Fruit fly (Drosophila melanogaster) whole organism, pupa: ENCODE results near the gene CG4653.

Experiments used
- CG10348 ChIP-seq: fragments of 200-800 bp; sonication (Bioruptor generic); IDR thresholded peaks from 2 replicates; pipeline ENCODE4 v1.3.6; 2022; ENCODE audit warnings: missing biosample characterization, missing genetic modification characterization
- CG12605 ChIP-seq: fragments of 200-800 bp; sonication (Bioruptor generic); IDR thresholded peaks from 2 replicates; pipeline ENCODE4 v1.3.6; 2022; ENCODE audit warnings: missing biosample characterization, missing genetic modification characterization
- CG13204 ChIP-seq: fragments of 200-800 bp; sonication (Bioruptor generic); optimal IDR thresholded peaks from 2 replicates; lab custom pipeline; 2018; ENCODE audit warnings: missing biosample characterization, mild to moderate bottlenecking, missing genetic modification characterization, moderate library complexity
- CG14655 ChIP-seq: fragments of 200-800 bp; sonication (Bioruptor generic); optimal IDR thresholded peaks from 3 replicates; lab custom pipeline; 2017; ENCODE audit warnings: mild to moderate bottlenecking, missing biosample characterization, missing genetic modification reagents, missing genetic modification characterization
- CG15710 ChIP-seq: fragments of 200-800 bp; sonication (Bioruptor generic); optimal IDR thresholded peaks from 2 replicates; lab custom pipeline; 2018; ENCODE audit warnings: missing biosample characterization, mild to moderate bottlenecking, missing genetic modification characterization, moderate library complexity
- CG17806 ChIP-seq: fragments of 200-800 bp; sonication (Bioruptor generic); optimal IDR thresholded peaks from 2 replicates; lab custom pipeline; 2018; ENCODE audit warnings: missing biosample characterization, mild to moderate bottlenecking, missing genetic modification characterization, moderate library complexity
- CG32121 ChIP-seq: fragments of 200-800 bp; sonication (Bioruptor generic); IDR thresholded peaks from 2 replicates; pipeline ENCODE4 v1.3.6; 2022; ENCODE audit warnings: missing biosample characterization, missing genetic modification characterization
- CG34367 ChIP-seq: fragments of 200-800 bp; sonication (Bioruptor generic); optimal IDR thresholded peaks from 2 replicates; lab custom pipeline; 2018; ENCODE audit warnings: missing biosample characterization, mild to moderate bottlenecking, missing genetic modification characterization
- CG4496 ChIP-seq: fragments of 200-800 bp; sonication (Bioruptor generic); IDR thresholded peaks from 3 replicates; pipeline ENCODE4 v1.3.6; 2022; ENCODE audit warnings: missing biosample characterization, missing genetic modification characterization
- CG8159 ChIP-seq: fragments of 200-800 bp; sonication (Bioruptor generic); optimal IDR thresholded peaks from 3 replicates; lab custom pipeline; 2018; ENCODE audit warnings: missing biosample characterization, mild to moderate bottlenecking, missing genetic modification characterization, moderate library complexity
- CG8301 ChIP-seq: fragments of 200-800 bp; sonication (Bioruptor generic); optimal IDR thresholded peaks from 2 replicates; lab custom pipeline; 2018; ENCODE audit warnings: missing biosample characterization, mild to moderate bottlenecking, missing genetic modification characterization
- CG9948 ChIP-seq: fragments of 200-800 bp; sonication (Bioruptor generic); optimal IDR thresholded peaks from 2 replicates; lab custom pipeline; 2018; ENCODE audit warnings: missing biosample characterization, mild to moderate bottlenecking, missing genetic modification characterization, moderate library complexity
- D1 ChIP-seq: fragments of 200-800 bp; sonication (Bioruptor generic); optimal IDR thresholded peaks from 2 replicates; lab custom pipeline; 2018; ENCODE audit warnings: missing biosample characterization, mild to moderate bottlenecking, missing genetic modification characterization, moderate library complexity
- EcR ChIP-seq: fragments of 200-800 bp; sonication (Bioruptor generic); optimal IDR thresholded peaks from 3 replicates; lab custom pipeline; 2019; ENCODE audit warnings: missing biosample characterization, missing genetic modification characterization, mild to moderate bottlenecking, moderate library complexity, missing genetic modification reagents
- Ets98B ChIP-seq: fragments of 200-800 bp; sonication (Bioruptor generic); IDR thresholded peaks from 2 replicates; pipeline ENCODE4 v1.3.6; 2022; ENCODE audit warnings: missing biosample characterization, missing genetic modification characterization
- Pif1A ChIP-seq: fragments of 200-800 bp; sonication (Bioruptor generic); optimal IDR thresholded peaks from 3 replicates; lab custom pipeline; 2016; ENCODE audit warnings: missing biosample characterization, missing genetic modification characterization
- Pif1B ChIP-seq: fragments of 200-800 bp; sonication (Bioruptor generic); optimal IDR thresholded peaks from 3 replicates; lab custom pipeline; 2016; ENCODE audit warnings: missing biosample characterization, missing genetic modification characterization
- Snoo ChIP-seq: fragments of 200-800 bp; sonication (Bioruptor generic); optimal IDR thresholded peaks from 3 replicates; lab custom pipeline; 2017; ENCODE audit warnings: missing biosample characterization, mild to moderate bottlenecking, missing genetic modification characterization, inconsistent platforms
- fd96Ca ChIP-seq: fragments of 200-800 bp; sonication (Bioruptor generic); IDR thresholded peaks from 3 replicates; pipeline ENCODE4 v1.3.6; 2022; ENCODE audit warnings: missing biosample characterization, missing genetic modification characterization
- gl ChIP-seq: fragments of 200-800 bp; sonication (Bioruptor generic); optimal IDR thresholded peaks from 2 replicates; lab custom pipeline; 2018; ENCODE audit warnings: missing biosample characterization, mild to moderate bottlenecking, missing genetic modification characterization
- rn ChIP-seq: fragments of 200-800 bp; sonication (Bioruptor generic); IDR thresholded peaks from 2 replicates; pipeline ENCODE4 v1.3.6; 2022; ENCODE audit warnings: missing biosample characterization, missing genetic modification characterization

CG4653 gene

dm6 chrX:16688106-16688459 lies 15.8 kb upstream of the CG4653 start:
- TF ChIP-seq CG15710 (tag; lab: Kevin White, UChicago) (no peak), CG4496 (GFP tag; lab: Robert Waterston, UW) (no peak), fd96Ca (GFP tag; lab: Robert Waterston, UW) (no peak), Pif1A (GFP tag; lab: Kevin White, UChicago) (no peak), CG34367 (tag; lab: Kevin White, UChicago) (no peak), CG8159 (tag; lab: Kevin White, UChicago) (no peak), rn (GFP tag; lab: Robert Waterston, UW) (no peak), Ets98B (GFP tag; lab: Robert Waterston, UW) (no peak), CG10348 (GFP tag; lab: Robert Waterston, UW) (no peak), CG12605 (GFP tag; lab: Robert Waterston, UW) (no peak), Pif1B (GFP tag; lab: Kevin White, UChicago) (no peak), D1 (tag; lab: Kevin White, UChicago) (no peak), Snoo (tag; lab: Kevin White, UChicago) (no peak), CG17806 (no peak)

- TF ChIP-seq fd96Ca (GFP tag; lab: Robert Waterston, UW): no peak
- no peak for TF ChIP-seq CG4496 (GFP tag; lab: Robert Waterston, UW)
- TF ChIP-seq CG14655 (GFP tag; lab: Kevin White, UChicago): no peak
- TF ChIP-seq CG8159 (tag; lab: Kevin White, UChicago): no peak
- no peak for TF ChIP-seq D1 (tag; lab: Kevin White, UChicago)
- TF ChIP-seq CG13204: no peak
- no peak for TF ChIP-seq CG17806
- TF ChIP-seq Snoo (tag; lab: Kevin White, UChicago): no peak
- TF ChIP-seq rn (GFP tag; lab: Robert Waterston, UW): no peak
- TF ChIP-seq CG12605 (GFP tag; lab: Robert Waterston, UW): no peak
- no peak for TF ChIP-seq CG10348 (GFP tag; lab: Robert Waterston, UW)
- TF ChIP-seq CG8301 (tag; lab: Kevin White, UChicago): no peak
- TF ChIP-seq CG32121 (GFP tag; lab: Robert Waterston, UW): no peak
- no peak for TF ChIP-seq gl (tag; lab: Kevin White, UChicago)
- TF ChIP-seq Pif1B (GFP tag; lab: Kevin White, UChicago): no peak
- no peak for TF ChIP-seq CG34367 (tag; lab: Kevin White, UChicago)
- TF ChIP-seq EcR (GFP tag; lab: Kevin White, UChicago): no peak
- TF ChIP-seq CG9948 (tag; lab: Kevin White, UChicago): no peak
Observed at dm6 chrX:16689339-16689738, 14.5 kb upstream of the CG4653 start.

- TF ChIP-seq CG12605 (GFP tag; lab: Robert Waterston, UW) (no peak), CG8301 (tag; lab: Kevin White, UChicago) (no peak), Pif1B (GFP tag; lab: Kevin White, UChicago) (no peak), D1 (tag; lab: Kevin White, UChicago) (no peak), CG14655 (GFP tag; lab: Kevin White, UChicago) (peak; percentile 20), CG8159 (tag; lab: Kevin White, UChicago) (peak; percentile 35), CG13204 (no peak), fd96Ca (GFP tag; lab: Robert Waterston, UW) (no peak), CG34367 (tag; lab: Kevin White, UChicago) (no peak), CG17806 (peak; percentile 31), CG15710 (tag; lab: Kevin White, UChicago) (peak; percentile 13), rn (GFP tag; lab: Robert Waterston, UW) (no peak), gl (tag; lab: Kevin White, UChicago) (no peak), CG9948 (tag; lab: Kevin White, UChicago) (peak; percentile 21)
Observed at dm6 chrX:16689966-16690365, 13.9 kb upstream of the CG4653 start.

- no peak for TF ChIP-seq CG32121 (GFP tag; lab: Robert Waterston, UW)
- no peak for TF ChIP-seq gl (tag; lab: Kevin White, UChicago)
- TF ChIP-seq CG8301 (tag; lab: Kevin White, UChicago): peak; percentile 52
- TF ChIP-seq CG8159 (tag; lab: Kevin White, UChicago): peak; percentile 4
- peak; percentile 39 for TF ChIP-seq Pif1B (GFP tag; lab: Kevin White, UChicago)
- TF ChIP-seq CG34367 (tag; lab: Kevin White, UChicago): peak; percentile 12
- TF ChIP-seq CG4496 (GFP tag; lab: Robert Waterston, UW): peak; percentile 44; the same call in 1 of the 3 replicates
- TF ChIP-seq CG15710 (tag; lab: Kevin White, UChicago): no peak
- peak; percentile 60 for TF ChIP-seq CG14655 (GFP tag; lab: Kevin White, UChicago)
- TF ChIP-seq CG10348 (GFP tag; lab: Robert Waterston, UW): no peak
- peak; percentile 36 for TF ChIP-seq CG17806
- peak; percentile 48; the same call in 1 of the 2 replicates for TF ChIP-seq CG12605 (GFP tag; lab: Robert Waterston, UW)
- peak; percentile 62; the same call in 1 of the 3 replicates for TF ChIP-seq fd96Ca (GFP tag; lab: Robert Waterston, UW)
- peak; percentile 46 for TF ChIP-seq Pif1A (GFP tag; lab: Kevin White, UChicago)
- TF ChIP-seq Snoo (tag; lab: Kevin White, UChicago): no peak
- TF ChIP-seq CG9948 (tag; lab: Kevin White, UChicago): peak; percentile 50
- TF ChIP-seq EcR (GFP tag; lab: Kevin White, UChicago): no peak
Observed at dm6 chrX:16690499-16690898, 13.4 kb upstream of the CG4653 start.

- peak; percentile 81 for TF ChIP-seq CG14655 (GFP tag; lab: Kevin White, UChicago)
- TF ChIP-seq D1 (tag; lab: Kevin White, UChicago): no peak
- TF ChIP-seq CG17806: peak; percentile 62
- peak; percentile 87 for TF ChIP-seq CG12605 (GFP tag; lab: Robert Waterston, UW)
- peak; percentile 95 for TF ChIP-seq CG4496 (GFP tag; lab: Robert Waterston, UW)
- peak; percentile 48 for TF ChIP-seq Snoo (tag; lab: Kevin White, UChicago)
- peak; percentile 90 for TF ChIP-seq fd96Ca (GFP tag; lab: Robert Waterston, UW)
- TF ChIP-seq rn (GFP tag; lab: Robert Waterston, UW): peak; percentile 66
- TF ChIP-seq Pif1B (GFP tag; lab: Kevin White, UChicago): peak; percentile 65
- TF ChIP-seq EcR (GFP tag; lab: Kevin White, UChicago): no peak
- TF ChIP-seq CG13204: no peak
- TF ChIP-seq CG32121 (GFP tag; lab: Robert Waterston, UW): peak; percentile 90
- TF ChIP-seq Ets98B (GFP tag; lab: Robert Waterston, UW): peak; percentile 90
- peak; percentile 68 for TF ChIP-seq CG34367 (tag; lab: Kevin White, UChicago)
- peak; percentile 79 for TF ChIP-seq CG8301 (tag; lab: Kevin White, UChicago)
- TF ChIP-seq CG8159 (tag; lab: Kevin White, UChicago): peak; percentile 62
- peak; percentile 43 for TF ChIP-seq gl (tag; lab: Kevin White, UChicago)
- TF ChIP-seq CG10348 (GFP tag; lab: Robert Waterston, UW): peak; percentile 19; the same call in 1 of the 2 replicates
- peak; percentile 61 for TF ChIP-seq CG9948 (tag; lab: Kevin White, UChicago)
- TF ChIP-seq Pif1A (GFP tag; lab: Kevin White, UChicago): peak; percentile 77
- peak; percentile 74 for TF ChIP-seq CG15710 (tag; lab: Kevin White, UChicago)
Observed at dm6 chrX:16691440-16691839, 12.4 kb upstream of the CG4653 start.
